Fruit fly (Drosophila melanogaster) ovary, adult (tissue): ENCODE data around the gene CG5793.

Source experiments
- CG17801 ChIP-seq: fragments of 200-800 bp; optimal IDR thresholded peaks from 2 replicates; lab custom pipeline; 2019; ENCODE audit warnings: missing biosample characterization, mild to moderate bottlenecking, missing genetic modification characterization, moderate library complexity; ENCODE audit not compliant: partially characterized antibody

CG5793 gene

dm6 chr3R:21127352-21127985, at the start of gene CG5793, which contains the start of gene slmb:
CG5793 (plus strand) TSS chr3R:21127573.
slmb (minus strand) TSS chr3R:21127485.
- TF ChIP-seq CG17801: peak; percentile 60

dm6 chr3R:21077577-21077976, 49.8 kb upstream of the CG5793 start:
- no peak for TF ChIP-seq CG17801

- no peak for TF ChIP-seq CG17801
Observed at dm6 chr3R:21078211-21078610, 49.2 kb upstream of the CG5793 start.

- no peak for TF ChIP-seq CG17801
Observed at dm6 chr3R:21078958-21079357, 48.4 kb upstream of the CG5793 start.

dm6 chr3R:21080876-21081586, 46.3 kb upstream of the CG5793 start, which contains the start of gene HHEX:
HHEX (minus strand) TSS chr3R:21080926.
- no peak for TF ChIP-seq CG17801

DNA sequence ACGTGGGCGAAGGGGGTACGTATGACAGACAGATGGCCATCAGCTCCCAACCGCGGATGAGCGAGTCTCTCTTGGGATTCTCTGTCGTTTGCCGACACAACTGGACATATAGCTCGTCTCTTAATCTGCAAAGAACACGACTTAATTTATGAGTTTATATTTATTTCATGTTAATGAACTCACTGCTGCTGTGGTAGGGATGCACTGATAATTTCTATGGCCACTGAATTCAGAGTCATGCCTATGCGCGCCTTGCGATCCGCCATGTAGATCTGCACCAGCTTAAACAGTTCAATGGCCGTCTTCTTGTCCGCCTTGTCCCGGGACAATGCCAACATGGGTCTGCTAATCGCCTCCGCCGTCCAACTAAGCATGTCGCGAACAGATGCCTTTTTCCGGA, 42.4 kb upstream of the CG5793 start:
- no peak for TF ChIP-seq CG17801

DNA sequence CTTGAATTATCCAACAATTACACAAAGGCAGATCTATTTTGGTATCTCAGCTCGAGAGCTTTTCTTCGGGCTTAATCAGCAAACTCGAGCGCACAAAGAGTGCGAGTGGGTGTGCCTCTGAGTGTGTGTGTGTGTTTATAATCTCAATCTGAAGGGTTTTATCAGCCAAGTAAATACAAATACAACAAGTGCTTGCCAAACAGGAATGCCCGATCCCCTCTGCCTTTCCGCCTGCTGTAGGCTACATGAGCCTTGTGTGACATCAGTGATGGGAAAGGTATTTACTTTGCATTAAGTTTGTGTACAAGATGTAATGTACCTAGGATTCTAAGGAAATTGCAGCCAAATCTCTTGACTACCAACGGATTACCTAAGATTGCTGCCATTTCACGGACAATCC, 38.0 kb upstream of the CG5793 start:
- no peak for TF ChIP-seq CG17801

- TF ChIP-seq CG17801: no peak
Observed at dm6 chr3R:21090230-21091021, 36.9 kb upstream of the CG5793 start.

DNA sequence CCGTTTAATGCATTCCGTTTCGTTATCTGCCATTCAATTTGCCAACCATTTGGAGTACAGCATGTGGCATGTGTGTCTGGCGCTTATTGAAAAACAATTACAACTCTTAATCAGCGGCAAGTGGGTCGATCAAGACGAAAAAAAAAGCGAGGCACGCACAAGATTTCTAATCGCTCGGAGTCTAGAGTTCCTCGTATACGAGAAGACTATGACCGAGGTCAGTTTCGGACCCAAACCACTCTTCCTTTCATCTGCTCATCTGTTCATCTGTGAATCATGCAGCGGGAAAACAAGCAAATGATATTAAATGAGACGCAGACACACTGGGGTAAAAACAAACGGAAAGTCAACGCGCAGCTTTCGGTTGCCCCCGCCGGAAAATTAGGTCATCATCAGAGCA, 35.9 kb upstream of the CG5793 start:
- TF ChIP-seq CG17801: no peak

DNA sequence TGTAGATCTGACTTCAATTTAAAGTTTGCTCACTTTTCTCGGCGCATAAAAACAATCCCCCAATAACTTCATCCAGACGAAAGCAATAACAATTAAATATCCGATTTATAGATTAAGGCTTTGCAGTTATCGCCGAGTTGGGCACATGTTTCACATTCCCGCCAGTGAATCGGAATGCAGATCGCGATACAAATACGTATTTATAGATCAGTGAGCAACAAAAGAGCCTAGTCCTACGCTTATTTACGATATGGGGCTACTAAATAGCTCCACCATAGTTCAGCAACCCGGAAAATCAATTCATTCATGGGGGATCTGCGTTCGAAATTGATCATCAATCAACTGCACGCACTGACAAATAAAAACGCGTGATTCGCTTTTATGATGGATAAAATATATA, 35.3 kb upstream of the CG5793 start:
- no peak for TF ChIP-seq CG17801

DNA sequence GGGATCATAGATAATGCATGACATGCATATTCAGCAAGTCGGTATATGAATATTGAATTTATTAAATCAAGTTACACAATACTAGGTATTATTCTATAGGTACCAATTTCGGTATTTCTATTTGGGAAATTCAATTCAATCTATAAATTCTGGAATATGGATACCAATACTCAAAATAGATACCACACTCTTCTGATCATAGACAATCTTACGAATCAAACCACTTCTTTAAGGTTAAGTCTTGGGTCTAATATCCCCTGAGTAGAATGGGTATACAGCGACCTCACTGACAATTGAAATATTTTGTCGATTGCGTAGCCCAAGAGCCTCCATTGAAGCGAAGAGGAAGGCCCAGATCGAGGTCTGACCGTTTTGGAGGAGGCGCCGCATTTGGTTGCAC, 34.5 kb upstream of the CG5793 start:
- no peak for TF ChIP-seq CG17801

dm6 chr3R:21094292-21094691, 33.1 kb upstream of the CG5793 start:
- no peak for TF ChIP-seq CG17801

- TF ChIP-seq CG17801: no peak
Observed at dm6 chr3R:21096532-21097143, 30.7 kb upstream of the CG5793 start.

- TF ChIP-seq CG17801: no peak
Observed at dm6 chr3R:21097160-21097559, 30.2 kb upstream of the CG5793 start.

DNA sequence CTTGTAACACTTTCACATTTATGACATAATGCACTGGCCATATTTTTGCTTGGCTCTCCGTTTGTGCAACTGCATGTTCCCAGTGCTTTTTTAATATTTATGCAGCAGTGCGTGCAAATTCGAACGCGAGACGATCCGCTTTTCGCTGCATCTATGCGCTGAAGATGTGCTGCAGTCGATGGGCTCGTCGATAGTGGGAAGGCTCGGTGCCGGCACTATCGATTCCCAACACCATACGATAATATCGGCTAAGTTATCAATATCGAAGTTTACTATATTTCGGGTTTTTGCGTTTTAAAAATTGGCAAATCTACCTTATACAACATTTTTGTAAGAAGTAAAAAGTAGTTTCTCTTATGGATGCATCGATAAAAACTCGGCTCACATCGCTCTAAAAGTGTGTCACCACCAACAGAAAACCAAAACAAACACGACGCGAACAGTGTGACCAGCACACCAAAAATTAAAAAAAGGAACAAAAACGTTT, 29.7 kb upstream of the CG5793 start, which contains the start of gene RhoGAP93B:
Gene RhoGAP93B (minus strand): TSS at position 197 of the 487 bp plus-strand sequence.
- peak; percentile 95 for TF ChIP-seq CG17801

DNA sequence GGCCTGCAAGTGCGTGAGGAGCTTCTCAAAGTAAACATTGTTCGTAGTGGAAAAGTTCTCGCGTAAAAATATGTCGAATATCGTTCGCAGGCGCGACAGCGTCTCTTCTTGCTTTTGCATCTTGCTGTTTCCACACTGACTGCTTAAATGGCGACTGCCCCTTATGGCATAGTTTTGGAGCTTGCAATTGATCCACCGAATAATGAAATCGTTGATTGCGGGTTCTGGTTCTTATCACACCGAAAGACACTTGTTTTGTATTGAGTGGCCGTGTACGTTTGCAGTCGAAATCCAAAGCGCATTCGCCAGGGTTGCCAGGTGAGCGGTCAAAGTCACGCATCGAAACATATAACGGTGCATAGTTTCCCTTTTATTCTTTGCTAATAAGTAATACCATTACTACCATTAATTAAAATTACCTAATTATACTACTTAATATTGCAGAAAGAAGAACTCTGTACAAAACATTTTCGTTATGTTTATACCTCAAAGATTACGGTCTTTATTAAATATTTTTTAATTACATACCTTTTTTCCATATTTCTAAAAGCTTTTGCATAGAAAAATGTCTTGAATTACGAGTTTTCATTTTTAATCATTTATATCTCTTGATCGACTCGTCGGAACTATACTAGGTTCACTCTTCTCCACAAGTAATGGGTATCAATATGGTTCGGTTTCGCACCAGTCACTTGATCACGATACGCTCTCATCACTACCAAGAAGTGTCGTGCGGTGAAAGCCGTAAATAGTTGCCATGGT, 25.7 kb upstream of the CG5793 start, which contains the start of the genes CG7044 and Tbc1d22:
Gene CG7044 (minus strand): TSS at position 266 of the 762 bp plus-strand sequence.
Gene Tbc1d22 (plus strand): TSS at position 747 of the 762 bp plus-strand sequence.
- TF ChIP-seq CG17801: peak; percentile 15
